Worm (Caenorhabditis elegans) whole organism, L4 larva: ENCODE measurements around the gene yars-2.

Experiments used
- D1046.2 ChIP-seq: fragments of 200-800 bp; sonication (Bioruptor generic); IDR thresholded peaks from 2 replicates; pipeline ENCODE4 v1.3.6; 2022; ENCODE audit warnings: missing genetic modification characterization, missing compliant biosample characterization
- F10B5.3 ChIP-seq: sonication (generic microtip); optimal IDR thresholded peaks from 2 replicates; lab custom pipeline; 2016; ENCODE audit warnings: mild to moderate bottlenecking, missing genetic modification characterization, missing compliant biosample characterization
- F26F4.8 ChIP-seq: fragments of 200-800 bp; sonication (Bioruptor generic); conservative IDR thresholded peaks from 2 replicates; pipeline ENCODE4 v1.3.6; 2022; ENCODE audit warnings: missing genetic modification characterization, missing compliant biosample characterization
- F37D6.2 ChIP-seq: sonication (generic microtip); optimal IDR thresholded peaks from 2 replicates; lab custom pipeline; 2016; ENCODE audit warnings: mild to moderate bottlenecking, missing genetic modification characterization, missing compliant biosample characterization
- ZK337.2 ChIP-seq: fragments of 200-800 bp; sonication (Bioruptor generic); IDR thresholded peaks from 2 replicates; pipeline ENCODE4 v1.3.6; 2022; ENCODE audit warnings: missing genetic modification reagents, missing genetic modification characterization, missing compliant biosample characterization
- aha-1 ChIP-seq: fragments of 150-350 bp; peaks from one replicate; lab custom pipeline; 2014; ENCODE audit warnings: missing biosample characterization, missing genetic modification characterization
- ama-1 ChIP-seq: fragments of 150-350 bp; optimal IDR thresholded peaks from 2 replicates; lab custom pipeline; 2014; ENCODE audit warnings: inconsistent platforms, mixed read lengths
- arid-1 ChIP-seq: fragments of 200-800 bp; sonication (Bioruptor generic); conservative IDR thresholded peaks from 2 replicates; pipeline ENCODE4 v1.3.6; 2022; ENCODE audit warnings: missing genetic modification reagents, missing genetic modification characterization, missing compliant biosample characterization
- ceh-28 ChIP-seq: fragments of 150-350 bp; optimal IDR thresholded peaks from 2 replicates; lab custom pipeline; 2014; ENCODE audit warnings: missing biosample characterization, missing genetic modification reagents, missing genetic modification characterization
- ceh-32 ChIP-seq: sonication (generic microtip); optimal IDR thresholded peaks from 2 replicates; lab custom pipeline; 2016; ENCODE audit warnings: mild to moderate bottlenecking, missing genetic modification characterization, missing compliant biosample characterization; ENCODE audit not compliant: poor library complexity
- ceh-62 ChIP-seq: sonication (generic microtip); optimal IDR thresholded peaks from 2 replicates; lab custom pipeline; 2017; ENCODE audit warnings: missing biosample characterization, missing genetic modification characterization
- cey-2 ChIP-seq: sonication (generic microtip); optimal IDR thresholded peaks from 3 replicates; lab custom pipeline; 2017; ENCODE audit warnings: missing genetic modification characterization, mild to moderate bottlenecking, missing compliant biosample characterization, antibody characterized with exemption, borderline replicate concordance; ENCODE audit not compliant: insufficient read depth
- ctbp-1 ChIP-seq: fragments of 200-800 bp; sonication (Bioruptor generic); IDR thresholded peaks from 2 replicates; pipeline ENCODE4 v1.3.6; 2022; ENCODE audit warnings: missing genetic modification reagents, missing genetic modification characterization, missing compliant biosample characterization
- daf-12 ChIP-seq: fragments of 150-350 bp; optimal IDR thresholded peaks from 2 replicates; lab custom pipeline; 2014; ENCODE audit warnings: missing biosample characterization, missing genetic modification reagents, missing genetic modification characterization
- dmd-6 ChIP-seq: fragments of 200-800 bp; sonication (Bioruptor generic); IDR thresholded peaks from 2 replicates; pipeline ENCODE4 v1.3.6; 2022; ENCODE audit warnings: missing genetic modification reagents, missing genetic modification characterization, missing compliant biosample characterization
- dpl-1 ChIP-seq: fragments of 150-350 bp; optimal IDR thresholded peaks from 2 replicates; lab custom pipeline; 2014; ENCODE audit warnings: missing biosample characterization, missing genetic modification reagents, missing genetic modification characterization
- egl-27 ChIP-seq: sonication (generic microtip); optimal IDR thresholded peaks from 3 replicates; lab custom pipeline; 2017; ENCODE audit warnings: missing biosample characterization, missing genetic modification reagents, missing genetic modification characterization
- fkh-10 ChIP-seq: fragments of 150-350 bp; optimal IDR thresholded peaks from 2 replicates; lab custom pipeline; 2014; ENCODE audit warnings: missing biosample characterization, missing genetic modification reagents, missing genetic modification characterization
- gei-8 ChIP-seq: fragments of 200-800 bp; sonication (Bioruptor generic); optimal IDR thresholded peaks from 2 replicates; lab custom pipeline; 2018; ENCODE audit warnings: mild to moderate bottlenecking, missing genetic modification characterization, missing compliant biosample characterization
- hif-1 ChIP-seq, 2 experiments: sonication (generic microtip); optimal IDR thresholded peaks; 2 replicates each; lab custom pipeline; 2016 to 2017; ENCODE audit warnings: missing compliant biosample characterization in 2 of 2, missing genetic modification characterization in 2 of 2, missing genetic modification reagents in 2 of 2, missing genotype in 2 of 2, mild to moderate bottlenecking in 1 of 2
- hmg-1.1 ChIP-seq: fragments of 200-800 bp; sonication (Bioruptor generic); IDR thresholded peaks from 2 replicates; pipeline ENCODE4 v1.3.6; 2022; ENCODE audit warnings: missing genetic modification reagents, missing genetic modification characterization, missing compliant biosample characterization
- lim-7 ChIP-seq: fragments of 200-800 bp; sonication (Bioruptor generic); IDR thresholded peaks from 2 replicates; pipeline ENCODE4 v1.3.6; 2022; ENCODE audit warnings: missing genetic modification characterization, missing compliant biosample characterization
- lin-1 ChIP-seq: fragments of 200-800 bp; sonication (Bioruptor generic); IDR thresholded peaks from 2 replicates; pipeline ENCODE4 v1.3.6; 2022; ENCODE audit warnings: missing genetic modification reagents, missing genetic modification characterization, missing compliant biosample characterization
- lin-13 ChIP-seq: fragments of 150-350 bp; optimal IDR thresholded peaks from 2 replicates; lab custom pipeline; 2014; ENCODE audit warnings: missing biosample characterization, missing genetic modification reagents, missing genetic modification characterization
- lin-38 ChIP-seq: fragments of 200-800 bp; sonication (Bioruptor generic); IDR thresholded peaks from 2 replicates; pipeline ENCODE4 v1.3.6; 2022; ENCODE audit warnings: missing genetic modification reagents, missing genetic modification characterization, missing compliant biosample characterization
- lir-3 ChIP-seq: sonication (generic microtip); optimal IDR thresholded peaks from 2 replicates; lab custom pipeline; 2016; ENCODE audit warnings: mild to moderate bottlenecking, missing genetic modification characterization, missing compliant biosample characterization
- madf-5 ChIP-seq, 2 experiments: fragments of 200-800 bp; sonication (Bioruptor generic); IDR thresholded peaks; 2 replicates each; pipeline ENCODE4 v1.3.6; 2022; ENCODE audit warnings: missing compliant biosample characterization in 2 of 2, missing genetic modification characterization in 2 of 2
- madf-9 ChIP-seq: fragments of 200-800 bp; sonication (Bioruptor generic); conservative IDR thresholded peaks from 2 replicates; pipeline ENCODE4 v1.3.6; 2022; ENCODE audit warnings: missing genetic modification reagents, missing genetic modification characterization, missing compliant biosample characterization
- mep-1 ChIP-seq: fragments of 150-350 bp; sonication (generic microtip); optimal IDR thresholded peaks from 3 replicates; lab custom pipeline; 2014; ENCODE audit warnings: missing biosample characterization, missing genetic modification characterization
- nhr-102 ChIP-seq: sonication (generic microtip); optimal IDR thresholded peaks from 2 replicates; lab custom pipeline; 2016; ENCODE audit warnings: mild to moderate bottlenecking, missing genetic modification characterization, moderate library complexity, missing compliant biosample characterization
- nhr-11 ChIP-seq: fragments of 150-350 bp; optimal IDR thresholded peaks from 2 replicates; lab custom pipeline; 2014; ENCODE audit warnings: missing biosample characterization, missing genetic modification characterization
- nhr-237 ChIP-seq: sonication (generic microtip); optimal IDR thresholded peaks from 2 replicates; lab custom pipeline; 2017; ENCODE audit warnings: missing biosample characterization, missing genetic modification characterization
- nhr-28 ChIP-seq: fragments of 150-350 bp; optimal IDR thresholded peaks from 2 replicates; lab custom pipeline; 2014; ENCODE audit warnings: missing biosample characterization, missing genetic modification characterization
- nhr-48 ChIP-seq: sonication (generic microtip); optimal IDR thresholded peaks from 2 replicates; lab custom pipeline; 2016; ENCODE audit warnings: mild to moderate bottlenecking, missing genetic modification characterization, missing compliant biosample characterization
- nhr-76 ChIP-seq: fragments of 150-350 bp; optimal IDR thresholded peaks from 2 replicates; lab custom pipeline; 2014; ENCODE audit warnings: missing biosample characterization, missing genetic modification characterization
- pha-4 ChIP-seq, 2 experiments: fragments of 150-350 bp in 1 of 2; fragments of 200-800 bp in 1 of 2; sonication (Bioruptor generic) in 1 of 2; IDR thresholded peaks in 1 of 2; optimal IDR thresholded peaks in 1 of 2; 2 replicates each; pipeline versions ENCODE4 v1.3.6 to Lab custom; 2014 to 2022; ENCODE audit warnings: missing genetic modification characterization in 2 of 2, missing genetic modification reagents in 2 of 2, missing biosample characterization in 1 of 2, missing compliant biosample characterization in 1 of 2
- pqm-1 ChIP-seq: sonication (generic microtip); optimal IDR thresholded peaks from 2 replicates; lab custom pipeline; 2017; ENCODE audit warnings: missing biosample characterization, missing genetic modification characterization
- rbr-2 ChIP-seq: sonication (generic microtip); optimal IDR thresholded peaks from 2 replicates; lab custom pipeline; 2016; ENCODE audit warnings: missing genotype, missing genetic modification characterization, missing compliant biosample characterization
- set-16 ChIP-seq: fragments of 200-800 bp; sonication (Bioruptor generic); IDR thresholded peaks from 2 replicates; pipeline ENCODE4 v1.3.6; 2022; ENCODE audit warnings: missing genetic modification reagents, missing genetic modification characterization, missing compliant biosample characterization
- tag-97 ChIP-seq: fragments of 200-800 bp; sonication (Bioruptor generic); IDR thresholded peaks from 2 replicates; pipeline ENCODE4 v1.3.6; 2022; ENCODE audit warnings: missing genetic modification characterization, missing compliant biosample characterization
- unc-62 ChIP-seq, 3 experiments: fragments of 150-350 bp in 1 of 3; sonication (generic microtip); optimal IDR thresholded peaks in 2 of 3; peaks in 1 of 3; 1 replicate in 1 of 3; 2 replicates in 2 of 3; lab custom pipeline; 2014 to 2017; ENCODE audit warnings: missing biosample characterization in 3 of 3, missing genetic modification characterization in 3 of 3, missing genetic modification reagents in 3 of 3, missing genotype in 1 of 3
- zip-11 ChIP-seq: fragments of 200-800 bp; sonication (Bioruptor generic); IDR thresholded peaks from 2 replicates; pipeline ENCODE4 v1.3.6; 2022; ENCODE audit warnings: missing genetic modification characterization, missing compliant biosample characterization
- zip-2 ChIP-seq: fragments of 150-350 bp; optimal IDR thresholded peaks from 2 replicates; lab custom pipeline; 2014; ENCODE audit warnings: missing biosample characterization, missing genetic modification characterization

yars-2 gene

ce11 chrIV:4715785-4716184, 3.4 kb upstream of the yars-2 start, which contains the start of gene miro-1:
TSS of gene miro-1 (minus strand) at chrIV:4715807.
- TF ChIP-seq lin-38 (GFP tag; lab: Robert Waterston, UW), result peak; percentile 85

ce11 chrIV:4710459-4710858, 2.0 kb downstream of the yars-2 start, which contains the start of gene cif-1:
TSS of gene cif-1 (minus strand) at chrIV:4710755.
- no peak for TF ChIP-seq nhr-11 (tag; lab: Kevin White, UChicago)
- TF ChIP-seq arid-1 (GFP tag; lab: Robert Waterston, UW), result 0 out of 2 replicates have a peak, but pooled peaks have one; percentile 16
- 0 out of 4 replicates have a peak, but pooled peaks of 1 of the 2 experiments have one; percentile 3 for TF ChIP-seq madf-5 (GFP tag; IDR thresholded peaks at IDR 0.05; lab: Robert Waterston, UW)
- TF ChIP-seq aha-1 (tag; lab: Kevin White, UChicago), result no peak
- TF ChIP-seq madf-9 (GFP tag; lab: Robert Waterston, UW), result no peak
- TF ChIP-seq lin-38 (GFP tag; lab: Robert Waterston, UW), result 0 out of 2 replicates have a peak, but pooled peaks have one; percentile 8
- no peak for TF ChIP-seq ZK337.2
- TF ChIP-seq nhr-237 (tag; lab: Kevin White, UChicago), result no peak
- TF ChIP-seq dpl-1 (GFP tag; lab: Kevin White, UChicago), result no peak
- TF ChIP-seq pqm-1, result no peak
- TF ChIP-seq lin-1, result no peak
- no peak for TF ChIP-seq pha-4 (GFP tag; IDR thresholded peaks at IDR 0.05; lab: Robert Waterston, UW)
- TF ChIP-seq pha-4 (tag; optimal IDR thresholded peaks at IDR 0.05; lab: Kevin White, UChicago), result no peak
- peak; percentile 61 for TF ChIP-seq set-16 (GFP tag; lab: Robert Waterston, UW)
- no peak for TF ChIP-seq ama-1 (lab: Kevin White, UChicago)
- TF ChIP-seq lin-13 (GFP tag; lab: Kevin White, UChicago), result no peak
- TF ChIP-seq ceh-62 (tag; lab: Kevin White, UChicago), result no peak

ce11 chrIV:4705922-4706321, 6.5 kb downstream of the yars-2 start:
- no peak for TF ChIP-seq madf-9 (GFP tag; lab: Robert Waterston, UW)
- TF ChIP-seq F26F4.8 (GFP tag; lab: Robert Waterston, UW), result no peak
- TF ChIP-seq ctbp-1 (GFP tag; lab: Robert Waterston, UW), result no peak
- no peak for TF ChIP-seq ceh-32 (tag; lab: Kevin White, UChicago)
- TF ChIP-seq tag-97, result no peak
- no peak for TF ChIP-seq lim-7
- TF ChIP-seq lir-3 (tag; lab: Kevin White, UChicago), result no peak
- TF ChIP-seq ceh-62 (tag; lab: Kevin White, UChicago), result no peak
- TF ChIP-seq ama-1 (lab: Kevin White, UChicago), result no peak

- peak; percentile 70; the same call in 1 of the 2 replicates for TF ChIP-seq dmd-6
- TF ChIP-seq nhr-11 (tag; lab: Kevin White, UChicago), result peak; percentile 62
- TF ChIP-seq ceh-28 (tag; lab: Kevin White, UChicago), result no peak
- TF ChIP-seq nhr-48 (tag; lab: Kevin White, UChicago), result peak; percentile 30
- no peak for TF ChIP-seq fkh-10 (GFP tag; lab: Kevin White, UChicago)
- TF ChIP-seq hif-1 (tag; optimal IDR thresholded peaks at IDR 0.05; lab: Kevin White, UChicago), result peak in 1 of 2 experiments; percentile 42
- peak; percentile 73 for TF ChIP-seq set-16 (GFP tag; lab: Robert Waterston, UW)
- TF ChIP-seq rbr-2 (tag; lab: Kevin White, UChicago), result peak; percentile 56
- TF ChIP-seq nhr-28, result peak; percentile 86
- TF ChIP-seq cey-2 (tag; lab: Kevin White, UChicago), result no peak
- no peak for TF ChIP-seq zip-11
- no peak for TF ChIP-seq gei-8 (GFP tag; lab: Kevin White, UChicago)
- TF ChIP-seq lir-3 (tag; lab: Kevin White, UChicago), result no peak
- TF ChIP-seq mep-1 (tag; lab: Kevin White, UChicago), result peak; percentile 86
- TF ChIP-seq lim-7, result no peak
- TF ChIP-seq F26F4.8 (GFP tag; lab: Robert Waterston, UW), result no peak
- peak; percentile 61 for TF ChIP-seq lin-1
- no peak for TF ChIP-seq daf-12
- TF ChIP-seq ama-1 (lab: Kevin White, UChicago), result peak; percentile 24
- 0 out of 2 replicates have a peak, but pooled peaks have one; percentile 33 for TF ChIP-seq D1046.2 (GFP tag; lab: Robert Waterston, UW)
- TF ChIP-seq nhr-102 (tag; lab: Kevin White, UChicago), result no peak
- no peak for TF ChIP-seq madf-5 (GFP tag; IDR thresholded peaks at IDR 0.05; lab: Robert Waterston, UW)
- peak; percentile 35 for TF ChIP-seq F37D6.2 (tag; lab: Kevin White, UChicago)
- no peak for TF ChIP-seq nhr-76 (tag; lab: Kevin White, UChicago)
- TF ChIP-seq unc-62 (GFP tag; optimal IDR thresholded peaks at IDR 0.05 in 1 of 2; lab: Kevin White, UChicago), result no peak
- no peak for TF ChIP-seq unc-62 (tag; optimal IDR thresholded peaks at IDR 0.05; lab: Kevin White, UChicago)
- peak; percentile 82 for TF ChIP-seq hmg-1.1 (GFP tag; lab: Robert Waterston, UW)
- no peak for TF ChIP-seq F10B5.3 (tag; lab: Kevin White, UChicago)
- TF ChIP-seq zip-2 (tag; lab: Kevin White, UChicago), result no peak
- no peak for TF ChIP-seq egl-27 (tag; lab: Kevin White, UChicago)
Observed at ce11 chrIV:4705182-4705581, 7.2 kb downstream of the yars-2 start.
